Fruit fly (Drosophila melanogaster): ENCODE results near the gene kmr.

The kmr gene

DNA sequence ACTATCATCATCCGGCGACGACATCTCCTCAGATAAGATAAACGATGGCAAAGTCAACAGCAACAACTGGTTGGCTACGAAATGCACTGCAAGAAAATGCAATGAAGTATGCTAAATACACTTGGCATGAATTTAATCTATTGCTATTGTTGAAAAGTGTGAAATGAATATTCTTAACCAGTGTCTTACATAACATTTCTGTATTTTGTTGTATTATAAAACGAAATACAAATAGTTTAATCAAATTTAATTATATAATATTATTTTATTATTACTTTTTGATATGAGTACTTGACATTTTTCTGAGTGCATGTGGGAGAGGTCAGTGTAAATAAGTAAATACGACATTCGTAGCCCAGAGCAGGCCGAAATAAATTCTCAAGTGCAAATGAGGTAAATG, 1.5 kb upstream of the kmr start (continued):
- TF ChIP-seq chinmo (GFP tag; IDR thresholded peaks at IDR 0.05; ENCODE audit: partially characterized antibody) = no peak
- TF ChIP-seq CG30403 (GFP tag; optimal IDR thresholded peaks at IDR 0.05) = no peak
- peak; percentile 35 for TF ChIP-seq CG11504 (tag; optimal IDR thresholded peaks at IDR 0.05)
- no peak for TF ChIP-seq ewg (GFP tag; optimal IDR thresholded peaks at IDR 0.05)
- TF ChIP-seq CG5245 (GFP tag; optimal IDR thresholded peaks at IDR 0.05) = no peak
- no peak for TF ChIP-seq CG3407 (GFP tag; optimal IDR thresholded peaks at IDR 0.05)
- TF ChIP-seq NC2β (GFP tag; optimal IDR thresholded peaks at IDR 0.05) = no peak
- TF ChIP-seq dysf (GFP tag; IDR thresholded peaks at IDR 0.05) = no peak
- TF ChIP-seq ase (GFP tag; IDR thresholded peaks at IDR 0.05) = no peak
- no peak for TF ChIP-seq CG9876 (GFP tag; optimal IDR thresholded peaks at IDR 0.05)
- TF ChIP-seq MTF-1 (GFP tag; optimal IDR thresholded peaks at IDR 0.05; ENCODE audit: borderline replicate concordance) = no peak
- no peak for TF ChIP-seq ham (GFP tag; IDR thresholded peaks at IDR 0.05)
- TF ChIP-seq CG9817 (tag; optimal IDR thresholded peaks at IDR 0.05) = no peak
- no peak for TF ChIP-seq CG13894 (tag; optimal IDR thresholded peaks at IDR 0.05)
- TF ChIP-seq CG7745 (tag; optimal IDR thresholded peaks at IDR 0.05) = no peak
- TF ChIP-seq her (GFP tag; optimal IDR thresholded peaks at IDR 0.05) = no peak
- TF ChIP-seq CG15696 (tag; optimal IDR thresholded peaks at IDR 0.05) = peak; percentile 62
- no peak for TF ChIP-seq D (optimal IDR thresholded peaks at IDR 0.05)
- TF ChIP-seq D (GFP tag; optimal IDR thresholded peaks at IDR 0.05) = peak; percentile 33
- TF ChIP-seq CG10209 (GFP tag; optimal IDR thresholded peaks at IDR 0.05) = peak; percentile 37
- TF ChIP-seq CG12219 (GFP tag; optimal IDR thresholded peaks at IDR 0.05) = no peak
- no peak for TF ChIP-seq Ets97D (GFP tag; optimal IDR thresholded peaks at IDR 0.05)
- TF ChIP-seq CG13424 (tag; optimal IDR thresholded peaks at IDR 0.05) = peak; percentile 56
- TF ChIP-seq Sin3A (optimal IDR thresholded peaks at IDR 0.05) = no peak
- TF ChIP-seq CG11093 (GFP tag; IDR thresholded peaks at IDR 0.05) = no peak
- no peak for TF ChIP-seq sd (tag; optimal IDR thresholded peaks at IDR 0.05)
- TF ChIP-seq gem (tag; optimal IDR thresholded peaks at IDR 0.05) = peak; percentile 76
- TF ChIP-seq bab2 (GFP tag; optimal IDR thresholded peaks at IDR 0.05) = no peak
- TF ChIP-seq CG18764 (GFP tag; optimal IDR thresholded peaks at IDR 0.05) = no peak
- TF ChIP-seq BEAF-32 (GFP tag; optimal IDR thresholded peaks at IDR 0.05) = no peak
- no peak for TF ChIP-seq H15 (GFP tag; IDR thresholded peaks at IDR 0.05)
- no peak for TF ChIP-seq CG13287 (GFP tag; IDR thresholded peaks at IDR 0.05; ENCODE audit: partially characterized antibody)
- no peak for TF ChIP-seq sim (GFP tag; IDR thresholded peaks at IDR 0.05)
- TF ChIP-seq HmgD (GFP tag; optimal IDR thresholded peaks at IDR 0.05) = no peak
- TF ChIP-seq CG10979 (tag; optimal IDR thresholded peaks at IDR 0.05) = peak; percentile 58
- peak; percentile 45 for TF ChIP-seq PHDP (tag; optimal IDR thresholded peaks at IDR 0.05)
- TF ChIP-seq CG18011 (GFP tag; optimal IDR thresholded peaks at IDR 0.05) = no peak
- peak; percentile 65 for TF ChIP-seq dmrt11E (tag; optimal IDR thresholded peaks at IDR 0.05)
- TF ChIP-seq lov (optimal IDR thresholded peaks at IDR 0.05) = no peak
- no peak for TF ChIP-seq lov (GFP tag; IDR thresholded peaks at IDR 0.05)
- peak; percentile 50; the same call in 1 of the 2 replicates for TF ChIP-seq CG31441 (GFP tag; IDR thresholded peaks at IDR 0.05)
- TF ChIP-seq CG7372 (GFP tag; IDR thresholded peaks at IDR 0.05) = no peak
- no peak for TF ChIP-seq Neu2 (GFP tag; optimal IDR thresholded peaks at IDR 0.05; ENCODE audit: borderline replicate concordance)
- TF ChIP-seq tup (GFP tag; optimal IDR thresholded peaks at IDR 0.05) = no peak
- TF ChIP-seq CG30020 (tag; optimal IDR thresholded peaks at IDR 0.05) = no peak
- TF ChIP-seq chn (GFP tag; optimal IDR thresholded peaks at IDR 0.05) = no peak
- TF ChIP-seq sob (GFP tag; IDR thresholded peaks at IDR 0.05) = no peak
- no peak for TF ChIP-seq NK7.1 (GFP tag; optimal IDR thresholded peaks at IDR 0.05)
- no peak for TF ChIP-seq dati (GFP tag; IDR thresholded peaks at IDR 0.05)
- no peak for TF ChIP-seq CG10462 (GFP tag; optimal IDR thresholded peaks at IDR 0.05)
- TF ChIP-seq CG11560 (tag; IDR thresholded peaks at IDR 0.05) = no peak
- TF ChIP-seq Hand (GFP tag; optimal IDR thresholded peaks at IDR 0.05) = no peak
